Worm (Caenorhabditis elegans) whole organism, L4 larva: ENCODE data around the gene F07C6.4.

ENCODE experiments used
- F10B5.3 ChIP-seq: sonication (generic microtip); optimal IDR thresholded peaks from 2 replicates; lab custom pipeline; 2016; ENCODE audit warnings: mild to moderate bottlenecking, missing genetic modification characterization, missing compliant biosample characterization
- ama-1 ChIP-seq: fragments of 150-350 bp; optimal IDR thresholded peaks from 2 replicates; lab custom pipeline; 2014; ENCODE audit warnings: inconsistent platforms, mixed read lengths
- egl-43 ChIP-seq: fragments of 200-800 bp; sonication (Bioruptor generic); IDR thresholded peaks from 2 replicates; pipeline ENCODE4 v1.3.6; 2022; ENCODE audit warnings: missing genetic modification reagents, missing genetic modification characterization, missing compliant biosample characterization
- nhr-77 ChIP-seq: fragments of 150-350 bp; optimal IDR thresholded peaks from 2 replicates; lab custom pipeline; 2014; ENCODE audit warnings: missing biosample characterization, missing genetic modification characterization
- pqm-1 ChIP-seq: sonication (generic microtip); optimal IDR thresholded peaks from 2 replicates; lab custom pipeline; 2017; ENCODE audit warnings: missing biosample characterization, missing genetic modification characterization
- set-16 ChIP-seq: fragments of 200-800 bp; sonication (Bioruptor generic); IDR thresholded peaks from 2 replicates; pipeline ENCODE4 v1.3.6; 2022; ENCODE audit warnings: missing genetic modification reagents, missing genetic modification characterization, missing compliant biosample characterization
- skn-1 ChIP-seq: fragments of 150-350 bp; optimal IDR thresholded peaks from 2 replicates; lab custom pipeline; 2014; ENCODE audit warnings: missing biosample characterization, missing genetic modification characterization
- unc-39 ChIP-seq: sonication (generic microtip); optimal IDR thresholded peaks from 2 replicates; lab custom pipeline; 2017; ENCODE audit warnings: missing biosample characterization, missing genetic modification characterization
- zip-11 ChIP-seq: fragments of 200-800 bp; sonication (Bioruptor generic); IDR thresholded peaks from 2 replicates; pipeline ENCODE4 v1.3.6; 2022; ENCODE audit warnings: missing genetic modification characterization, missing compliant biosample characterization

ce11 chrIV:12757470-12757869 is 48.3 kb upstream of the F07C6.4 start, which contains the start of gene flp-9:
- TF ChIP-seq nhr-77 (no peak), F10B5.3 (tag; lab: Kevin White, UChicago) (no peak), set-16 (GFP tag; lab: Robert Waterston, UW) (no peak), pqm-1 (tag; lab: Kevin White, UChicago) (no peak), egl-43 (no peak), skn-1 (tag; lab: Kevin White, UChicago) (no peak), ama-1 (lab: Kevin White, UChicago) (no peak), unc-39 (no peak), zip-11 (GFP tag; lab: Robert Waterston, UW) (no peak)
